Worm (Caenorhabditis elegans) whole organism, early embryonic: ENCODE measurements around the gene C18D11.1.

Experiments used
- B0310.2 ChIP-seq: sonication (generic microtip); optimal IDR thresholded peaks from 2 replicates; lab custom pipeline; 2016; ENCODE audit warnings: mild to moderate bottlenecking, missing genetic modification characterization, missing compliant biosample characterization
- F13C5.2 ChIP-seq: sonication (generic microtip); optimal IDR thresholded peaks from 2 replicates; lab custom pipeline; 2017; ENCODE audit warnings: mild to moderate bottlenecking, missing genetic modification characterization, inconsistent platforms, missing compliant biosample characterization
- aly-1 ChIP-seq: sonication (generic microtip); optimal IDR thresholded peaks from 2 replicates; lab custom pipeline; 2016; ENCODE audit warnings: missing genetic modification characterization, missing compliant biosample characterization
- ama-1 ChIP-seq: fragments of 150-350 bp; optimal IDR thresholded peaks from 2 replicates; lab custom pipeline; 2014
- ceh-13 ChIP-seq: fragments of 200-800 bp; sonication (Bioruptor generic); optimal IDR thresholded peaks from 2 replicates; lab custom pipeline; 2018; ENCODE audit warnings: mild to moderate bottlenecking, missing genetic modification characterization, missing compliant biosample characterization
- ceh-36 ChIP-seq: sonication (generic microtip); optimal IDR thresholded peaks from 2 replicates; lab custom pipeline; 2016; ENCODE audit warnings: missing genetic modification characterization, inconsistent platforms, missing compliant biosample characterization
- flt-1 ChIP-seq: fragments of 200-800 bp; sonication (Bioruptor generic); IDR thresholded peaks from 2 replicates; pipeline ENCODE4 v1.3.6; 2022; ENCODE audit warnings: missing genetic modification characterization, missing compliant biosample characterization
- hmg-4 ChIP-seq: fragments of 200-800 bp; sonication (Bioruptor generic); optimal IDR thresholded peaks from 2 replicates; lab custom pipeline; 2018; ENCODE audit warnings: mild to moderate bottlenecking, missing genetic modification characterization, missing compliant biosample characterization
- hnd-1 ChIP-seq: sonication (generic microtip); optimal IDR thresholded peaks from 2 replicates; lab custom pipeline; 2016; ENCODE audit warnings: missing genetic modification characterization, missing compliant biosample characterization
- scrt-1 ChIP-seq: fragments of 200-800 bp; sonication (Bioruptor generic); IDR thresholded peaks from 2 replicates; pipeline ENCODE4 v1.3.6; 2022; ENCODE audit warnings: missing genetic modification characterization, missing compliant biosample characterization
- sea-1 ChIP-seq: fragments of 200-800 bp; sonication (Bioruptor generic); conservative IDR thresholded peaks from 2 replicates; pipeline ENCODE4 v1.3.6; 2022; ENCODE audit warnings: missing genetic modification characterization, missing compliant biosample characterization
- tbx-37 ChIP-seq: fragments of 200-800 bp; sonication (Bioruptor generic); conservative IDR thresholded peaks from 2 replicates; pipeline ENCODE4 v1.3.6; 2022; ENCODE audit warnings: missing genetic modification reagents, missing genetic modification characterization, missing compliant biosample characterization
- tra-4 ChIP-seq: sonication (generic microtip); optimal IDR thresholded peaks from 2 replicates; lab custom pipeline; 2017; ENCODE audit warnings: missing genetic modification characterization, missing compliant biosample characterization

ce11 chrIII:11846365-11846764 lies 30.0 kb downstream of the C18D11.1 start, which contains the start of gene ntl-3:
- no peak for TF ChIP-seq ceh-36 (tag; lab: Kevin White, UChicago)
- no peak for TF ChIP-seq ama-1 (lab: Kevin White, UChicago)
- TF ChIP-seq sea-1 (GFP tag; lab: Robert Waterston, UW): no peak
- no peak for TF ChIP-seq flt-1 (GFP tag; lab: Robert Waterston, UW)
- TF ChIP-seq hmg-4: no peak
- TF ChIP-seq scrt-1 (GFP tag; lab: Robert Waterston, UW): no peak
- no peak for TF ChIP-seq aly-1 (tag; lab: Kevin White, UChicago)
- no peak for TF ChIP-seq ceh-13 (GFP tag; lab: Kevin White, UChicago)
- no peak for TF ChIP-seq F13C5.2
- TF ChIP-seq hnd-1: no peak
- no peak for TF ChIP-seq tbx-37 (GFP tag; lab: Robert Waterston, UW)
- TF ChIP-seq B0310.2: no peak
- TF ChIP-seq tra-4 (tag; lab: Kevin White, UChicago): no peak
